Worm (Caenorhabditis elegans) whole organism, mixed stage, embryonic: ENCODE data around the gene pkg-2.

ENCODE experiments used
- ces-1 ChIP-seq: fragments of 150-350 bp; optimal IDR thresholded peaks from 2 replicates; lab custom pipeline; 2014; ENCODE audit warnings: missing biosample characterization, missing genetic modification reagents, missing genetic modification characterization
- elt-1 ChIP-seq: sonication (generic microtip); optimal IDR thresholded peaks from 2 replicates; lab custom pipeline; 2017; ENCODE audit warnings: missing genetic modification characterization, mild to moderate bottlenecking, missing compliant biosample characterization, antibody characterized with exemption, moderate library complexity, borderline replicate concordance; ENCODE audit not compliant: insufficient read depth
- lin-13 ChIP-seq: fragments of 150-350 bp; optimal IDR thresholded peaks from 2 replicates; lab custom pipeline; 2014; ENCODE audit warnings: missing biosample characterization, missing genetic modification characterization
- lsy-2 ChIP-seq: fragments of 150-350 bp; optimal IDR thresholded peaks from 2 replicates; lab custom pipeline; 2014; ENCODE audit warnings: missing biosample characterization, missing genetic modification characterization
- nhr-28 ChIP-seq: fragments of 150-350 bp; optimal IDR thresholded peaks from 2 replicates; lab custom pipeline; 2014; ENCODE audit warnings: missing biosample characterization, missing genetic modification characterization
- nhr-76 ChIP-seq: sonication (generic microtip); optimal IDR thresholded peaks from 2 replicates; lab custom pipeline; 2017; ENCODE audit warnings: missing biosample characterization, missing genetic modification characterization
- zip-8 ChIP-seq: fragments of 150-350 bp; optimal IDR thresholded peaks from 2 replicates; lab custom pipeline; 2014; ENCODE audit warnings: missing biosample characterization, missing genetic modification characterization

DNA sequence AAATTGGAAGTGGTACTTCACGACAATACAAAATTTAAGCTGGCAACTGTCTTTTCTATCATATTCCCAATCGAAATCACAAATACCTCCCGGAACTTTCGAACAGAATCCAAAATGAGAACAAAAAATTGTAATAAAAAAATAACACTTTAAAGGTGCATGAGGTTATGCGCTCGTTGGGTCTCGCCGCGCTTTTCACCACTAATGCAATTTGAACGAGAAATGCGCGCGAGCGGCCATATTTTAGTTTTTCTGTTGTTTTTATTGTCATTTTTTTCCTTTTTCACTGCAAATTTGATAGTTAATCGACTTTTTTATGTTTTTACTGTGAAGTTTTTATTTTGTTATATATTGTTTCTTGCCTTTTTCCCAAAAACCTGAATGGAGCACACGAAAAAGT lies 9.6 kb upstream of the pkg-2 start, which contains the start of gene mes-6:
- TF ChIP-seq elt-1 (tag; lab: Kevin White, UChicago): no peak
- TF ChIP-seq zip-8 (tag; lab: Kevin White, UChicago): no peak
- peak; percentile 47 for TF ChIP-seq lin-13 (tag; lab: Kevin White, UChicago)
- TF ChIP-seq ces-1 (GFP tag; lab: Kevin White, UChicago): peak; percentile 96
- TF ChIP-seq nhr-28: no peak
- TF ChIP-seq nhr-76 (tag; lab: Kevin White, UChicago): no peak
- TF ChIP-seq lsy-2 (tag; lab: Kevin White, UChicago): peak; percentile 57
